Worm (Caenorhabditis elegans): ENCODE data around the gene nhr-12.

- TF ChIP-seq him-1 (tag; optimal IDR thresholded peaks at IDR 0.05) (no peak), dao-5 (tag; optimal IDR thresholded peaks at IDR 0.05) (no peak)
Observed at ce11 chrV:10058748-10059147, 25.1 kb downstream of the nhr-12 start.

Data from whole organism, L4/young adult.